Worm (Caenorhabditis elegans) whole organism, mixed stage, embryonic: Measurements from ENCODE around the gene F53H8.3.

Experiments
- blmp-1 ChIP-seq: fragments of 150-350 bp; optimal IDR thresholded peaks from 2 replicates; lab custom pipeline; 2014; ENCODE audit warnings: missing biosample characterization, missing genetic modification characterization
- ceh-39 ChIP-seq: fragments of 150-350 bp; optimal IDR thresholded peaks from 2 replicates; lab custom pipeline; 2014; ENCODE audit warnings: missing biosample characterization, missing genetic modification characterization
- ceh-43 ChIP-seq: fragments of 200-800 bp; sonication (Bioruptor generic); optimal IDR thresholded peaks from 2 replicates; lab custom pipeline; 2018; ENCODE audit warnings: mild to moderate bottlenecking, missing genetic modification characterization, moderate library complexity, missing compliant biosample characterization
- ceh-83 ChIP-seq: fragments of 200-800 bp; sonication (Bioruptor generic); optimal IDR thresholded peaks from 2 replicates; lab custom pipeline; 2018; ENCODE audit warnings: mild to moderate bottlenecking, missing genetic modification characterization, missing compliant biosample characterization
- ces-1 ChIP-seq: fragments of 150-350 bp; optimal IDR thresholded peaks from 2 replicates; lab custom pipeline; 2014; ENCODE audit warnings: missing biosample characterization, missing genetic modification reagents, missing genetic modification characterization
- drap-1 ChIP-seq: fragments of 200-800 bp; sonication (Bioruptor generic); optimal IDR thresholded peaks from 3 replicates; lab custom pipeline; 2018; ENCODE audit warnings: mild to moderate bottlenecking, missing genetic modification characterization, missing compliant biosample characterization
- elt-3 ChIP-seq: fragments of 150-350 bp; optimal IDR thresholded peaks from 2 replicates; lab custom pipeline; 2014; ENCODE audit warnings: missing biosample characterization, missing genetic modification characterization
- flh-1 ChIP-seq: fragments of 200-800 bp; sonication (Bioruptor generic); optimal IDR thresholded peaks from 2 replicates; lab custom pipeline; 2018; ENCODE audit warnings: mild to moderate bottlenecking, missing genetic modification characterization, moderate library complexity, missing compliant biosample characterization
- ham-2 ChIP-seq: fragments of 200-800 bp; sonication (Bioruptor generic); optimal IDR thresholded peaks from 2 replicates; lab custom pipeline; 2018; ENCODE audit warnings: mild to moderate bottlenecking, missing genetic modification characterization, missing compliant biosample characterization
- lin-13 ChIP-seq: fragments of 150-350 bp; optimal IDR thresholded peaks from 2 replicates; lab custom pipeline; 2014; ENCODE audit warnings: missing biosample characterization, missing genetic modification characterization
- lsy-2 ChIP-seq: fragments of 150-350 bp; optimal IDR thresholded peaks from 2 replicates; lab custom pipeline; 2014; ENCODE audit warnings: missing biosample characterization, missing genetic modification characterization
- mab-5 ChIP-seq: fragments of 150-350 bp; optimal IDR thresholded peaks from 2 replicates; lab custom pipeline; 2014; ENCODE audit warnings: missing biosample characterization, missing genetic modification characterization
- mep-1 ChIP-seq: fragments of 150-350 bp; optimal IDR thresholded peaks from 2 replicates; lab custom pipeline; 2017; ENCODE audit warnings: missing biosample characterization, missing genetic modification reagents, missing genetic modification characterization, inconsistent platforms
- mls-2 ChIP-seq: sonication (generic microtip); optimal IDR thresholded peaks from 2 replicates; lab custom pipeline; 2016; ENCODE audit warnings: mild to moderate bottlenecking, missing genetic modification characterization, moderate library complexity, missing compliant biosample characterization
- nhr-12 ChIP-seq: fragments of 150-350 bp; optimal IDR thresholded peaks from 2 replicates; lab custom pipeline; 2014; ENCODE audit warnings: missing biosample characterization, missing genetic modification characterization
- nhr-2 ChIP-seq: fragments of 150-350 bp; optimal IDR thresholded peaks from 2 replicates; lab custom pipeline; 2014; ENCODE audit warnings: missing biosample characterization, missing genetic modification characterization
- nhr-237 ChIP-seq: fragments of 150-350 bp; optimal IDR thresholded peaks from 2 replicates; lab custom pipeline; 2014; ENCODE audit warnings: missing biosample characterization, missing genetic modification characterization
- nhr-28 ChIP-seq: fragments of 150-350 bp; optimal IDR thresholded peaks from 2 replicates; lab custom pipeline; 2014; ENCODE audit warnings: missing biosample characterization, missing genetic modification characterization
- nhr-76 ChIP-seq: sonication (generic microtip); optimal IDR thresholded peaks from 2 replicates; lab custom pipeline; 2017; ENCODE audit warnings: missing biosample characterization, missing genetic modification characterization
- pha-4 ChIP-seq: fragments of 150-350 bp; optimal IDR thresholded peaks from 2 replicates; lab custom pipeline; 2018; ENCODE audit warnings: missing biosample characterization, missing genetic modification reagents, missing genetic modification characterization
- sem-2 ChIP-seq: fragments of 200-800 bp; sonication (Bioruptor generic); optimal IDR thresholded peaks from 2 replicates; lab custom pipeline; 2018; ENCODE audit warnings: mild to moderate bottlenecking, missing genetic modification characterization, missing compliant biosample characterization
- snpc-4 ChIP-seq: fragments of 150-350 bp; optimal IDR thresholded peaks from 2 replicates; lab custom pipeline; 2014; ENCODE audit warnings: missing biosample characterization, missing genetic modification characterization
- sptf-1 ChIP-seq: sonication (generic microtip); optimal IDR thresholded peaks from 2 replicates; lab custom pipeline; 2017; ENCODE audit warnings: mild to moderate bottlenecking, missing genetic modification characterization, moderate library complexity, missing compliant biosample characterization
- tbx-8 ChIP-seq: fragments of 200-800 bp; sonication (Bioruptor generic); optimal IDR thresholded peaks from 2 replicates; lab custom pipeline; 2018; ENCODE audit warnings: mild to moderate bottlenecking, missing genetic modification characterization, moderate library complexity, missing compliant biosample characterization
- unc-120 ChIP-seq: sonication (generic microtip); optimal IDR thresholded peaks from 2 replicates; lab custom pipeline; 2017; ENCODE audit warnings: missing genetic modification characterization, missing compliant biosample characterization; ENCODE audit not compliant: poor library complexity, severe bottlenecking
- unc-39 ChIP-seq: fragments of 150-350 bp; optimal IDR thresholded peaks from 2 replicates; lab custom pipeline; 2014; ENCODE audit warnings: missing biosample characterization, missing genetic modification characterization
- unc-62 ChIP-seq: fragments of 150-350 bp; optimal IDR thresholded peaks from 2 replicates; lab custom pipeline; 2014; ENCODE audit warnings: missing biosample characterization, missing genetic modification reagents, missing genetic modification characterization
- zip-8 ChIP-seq: fragments of 150-350 bp; optimal IDR thresholded peaks from 2 replicates; lab custom pipeline; 2014; ENCODE audit warnings: missing biosample characterization, missing genetic modification characterization
- ztf-11 ChIP-seq: fragments of 150-350 bp; optimal IDR thresholded peaks from 2 replicates; lab custom pipeline; 2014; ENCODE audit warnings: missing biosample characterization, missing genetic modification characterization

F53H8.3 gene

ce11 chrX:927632-928031, 10.7 kb upstream of the F53H8.3 start:
- TF ChIP-seq unc-120 (tag; lab: Kevin White, UChicago) (no peak), nhr-76 (tag; lab: Kevin White, UChicago) (no peak), elt-3 (tag; lab: Kevin White, UChicago) (no peak), blmp-1 (tag; lab: Kevin White, UChicago) (no peak), nhr-28 (no peak), ceh-39 (tag; lab: Kevin White, UChicago) (no peak), ztf-11 (tag; lab: Kevin White, UChicago) (no peak), tbx-8 (GFP tag; lab: Kevin White, UChicago) (no peak)

- TF ChIP-seq ceh-43 = no peak
- peak; percentile 56 for TF ChIP-seq ces-1 (GFP tag; lab: Kevin White, UChicago)
- TF ChIP-seq unc-120 (tag; lab: Kevin White, UChicago) = peak; percentile 83
- TF ChIP-seq mab-5 (tag; lab: Kevin White, UChicago) = no peak
- peak; percentile 16 for TF ChIP-seq sptf-1 (tag; lab: Kevin White, UChicago)
Observed at ce11 chrX:932874-933273, 5.5 kb upstream of the F53H8.3 start.

ce11 chrX:933504-933903, 4.8 kb upstream of the F53H8.3 start, which contains the start of gene F35H12.1:
Gene F35H12.1, plus strand, starts transcription at chrX:933804.
- TF ChIP-seq mls-2 (tag; lab: Kevin White, UChicago) (no peak), sptf-1 (tag; lab: Kevin White, UChicago) (no peak), nhr-76 (tag; lab: Kevin White, UChicago) (no peak), ceh-43 (no peak), drap-1 (no peak), pha-4 (tag; lab: Kevin White, UChicago) (no peak), mab-5 (tag; lab: Kevin White, UChicago) (no peak), zip-8 (tag; lab: Kevin White, UChicago) (no peak), snpc-4 (tag; lab: Kevin White, UChicago) (no peak), flh-1 (GFP tag; lab: Kevin White, UChicago) (no peak), mep-1 (no peak), nhr-2 (no peak), ceh-83 (no peak), lin-13 (tag; lab: Kevin White, UChicago) (no peak)
- TF ChIP-seq, all 35 proteins: peak for 0

ce11 chrX:936013-936412, 2.3 kb upstream of the F53H8.3 start:
- TF ChIP-seq snpc-4 (tag; lab: Kevin White, UChicago) = no peak
- TF ChIP-seq drap-1 = no peak
- no peak for TF ChIP-seq lsy-2 (tag; lab: Kevin White, UChicago)
- TF ChIP-seq mls-2 (tag; lab: Kevin White, UChicago) = no peak
- TF ChIP-seq nhr-237 (tag; lab: Kevin White, UChicago) = no peak
- no peak for TF ChIP-seq lin-13 (tag; lab: Kevin White, UChicago)
- TF ChIP-seq nhr-76 (tag; lab: Kevin White, UChicago) = no peak
- TF ChIP-seq sptf-1 (tag; lab: Kevin White, UChicago) = no peak
- no peak for TF ChIP-seq mab-5 (tag; lab: Kevin White, UChicago)
- TF ChIP-seq unc-62 = no peak
- TF ChIP-seq ceh-43 = no peak
- TF ChIP-seq unc-39 (tag; lab: Kevin White, UChicago) = no peak
- no peak for TF ChIP-seq ham-2
- no peak for TF ChIP-seq flh-1 (GFP tag; lab: Kevin White, UChicago)

- TF ChIP-seq mab-5 (tag; lab: Kevin White, UChicago) = no peak
- TF ChIP-seq, all 35 proteins: peak for 0
Observed at ce11 chrX:945669-946068, 7.3 kb downstream of the F53H8.3 start.

- no peak for TF ChIP-seq ham-2
- TF ChIP-seq mls-2 (tag; lab: Kevin White, UChicago) = no peak
- TF ChIP-seq sptf-1 (tag; lab: Kevin White, UChicago) = no peak
- TF ChIP-seq sem-2 (GFP tag; lab: Kevin White, UChicago) = no peak
- no peak for TF ChIP-seq tbx-8 (GFP tag; lab: Kevin White, UChicago)
Observed at ce11 chrX:947885-948284, 9.5 kb downstream of the F53H8.3 start.

- TF ChIP-seq mls-2 (tag; lab: Kevin White, UChicago) = no peak
- TF ChIP-seq zip-8 (tag; lab: Kevin White, UChicago) = no peak
- TF ChIP-seq unc-120 (tag; lab: Kevin White, UChicago) = no peak
- no peak for TF ChIP-seq nhr-12 (tag; lab: Kevin White, UChicago)
- TF ChIP-seq unc-39 (tag; lab: Kevin White, UChicago) = no peak
Observed at ce11 chrX:948783-949182, 10.4 kb downstream of the F53H8.3 start, which contains the start of gene sms-2. Gene sms-2, minus strand, starts transcription at chrX:948883.
